Fruit fly (Drosophila melanogaster) whole organism, prepupa: ENCODE data around the gene fred.

Source experiments
- Blimp-1 ChIP-seq: fragments of 200-800 bp; sonication (Bioruptor generic); optimal IDR thresholded peaks from 3 replicates; lab custom pipeline; 2017; ENCODE audit warnings: missing biosample characterization, missing genetic modification characterization, mild to moderate bottlenecking, moderate library complexity, missing genetic modification reagents
- CG10631 ChIP-seq: fragments of 200-800 bp; sonication (Bioruptor generic); optimal IDR thresholded peaks from 2 replicates; lab custom pipeline; 2016; ENCODE audit warnings: missing biosample characterization, missing genetic modification characterization
- CG11294 ChIP-seq: fragments of 200-800 bp; sonication (Bioruptor generic); IDR thresholded peaks from 2 replicates; pipeline ENCODE4 v1.3.6; 2022; ENCODE audit warnings: missing biosample characterization, missing genetic modification characterization
- CG11762 ChIP-seq: fragments of 200-800 bp; sonication (Bioruptor generic); optimal IDR thresholded peaks from 3 replicates; lab custom pipeline; 2016; ENCODE audit warnings: missing biosample characterization, missing genetic modification characterization; ENCODE audit not compliant: insufficient read depth
- CG32006 ChIP-seq: fragments of 200-800 bp; sonication (Bioruptor generic); optimal IDR thresholded peaks from 3 replicates; lab custom pipeline; 2017; ENCODE audit warnings: missing biosample characterization, mild to moderate bottlenecking, missing genetic modification characterization
- CG34406 ChIP-seq: fragments of 200-800 bp; sonication (Bioruptor generic); optimal IDR thresholded peaks from 3 replicates; lab custom pipeline; 2016; ENCODE audit warnings: missing biosample characterization, missing genetic modification characterization
- CG6163 ChIP-seq: fragments of 200-800 bp; sonication (Bioruptor generic); IDR thresholded peaks from 3 replicates; pipeline ENCODE4 v1.3.6; 2022; ENCODE audit warnings: missing biosample characterization, missing genetic modification characterization
- CG6276 ChIP-seq: fragments of 200-800 bp; sonication (Bioruptor generic); optimal IDR thresholded peaks from 2 replicates; lab custom pipeline; 2017; ENCODE audit warnings: missing biosample characterization, mild to moderate bottlenecking, missing genetic modification characterization
- CG6808 ChIP-seq: fragments of 200-800 bp; sonication (Bioruptor generic); optimal IDR thresholded peaks from 3 replicates; lab custom pipeline; 2017; ENCODE audit warnings: missing biosample characterization, missing genetic modification characterization, mild to moderate bottlenecking, moderate library complexity, missing genetic modification reagents
- CG8119 ChIP-seq: fragments of 200-800 bp; sonication (Bioruptor generic); IDR thresholded peaks from 3 replicates; pipeline ENCODE4 v1.3.6; 2022; ENCODE audit warnings: missing biosample characterization, missing genetic modification characterization
- CG8319 ChIP-seq: fragments of 200-800 bp; sonication (Bioruptor generic); optimal IDR thresholded peaks from 3 replicates; lab custom pipeline; 2016; ENCODE audit warnings: missing biosample characterization, missing genetic modification characterization
- CG9139 ChIP-seq: fragments of 200-800 bp; sonication (Bioruptor generic); optimal IDR thresholded peaks from 3 replicates; lab custom pipeline; 2017; ENCODE audit warnings: missing biosample characterization, mild to moderate bottlenecking, missing genetic modification characterization
- Eip78C ChIP-seq: fragments of 200-800 bp; sonication (Bioruptor generic); peaks from one replicate; lab custom pipeline; 2016; ENCODE audit warnings: missing biosample characterization, missing genetic modification characterization
- Eip93F ChIP-seq: fragments of 200-800 bp; sonication (Bioruptor generic); optimal IDR thresholded peaks from 2 replicates; lab custom pipeline; 2016; ENCODE audit warnings: missing biosample characterization, mild to moderate bottlenecking, missing genetic modification characterization
- Ets21C ChIP-seq: fragments of 200-800 bp; sonication (Bioruptor generic); optimal IDR thresholded peaks from 3 replicates; lab custom pipeline; 2016; ENCODE audit warnings: missing biosample characterization, missing genetic modification characterization
- Ets96B ChIP-seq: fragments of 200-800 bp; optimal IDR thresholded peaks from 2 replicates; lab custom pipeline; 2019; ENCODE audit warnings: missing biosample characterization, mild to moderate bottlenecking, missing genetic modification characterization, moderate library complexity
- Gug ChIP-seq: fragments of 200-800 bp; sonication (Bioruptor generic); IDR thresholded peaks from 2 replicates; pipeline ENCODE4 v1.3.6; 2022; ENCODE audit warnings: missing biosample characterization, missing genetic modification characterization
- Hr38 ChIP-seq: sonication (Bioruptor generic); optimal IDR thresholded peaks from 2 replicates; lab custom pipeline; 2016; ENCODE audit warnings: missing biosample characterization, missing genetic modification characterization
- Hr39 ChIP-seq: fragments of 200-800 bp; sonication (Bioruptor generic); optimal IDR thresholded peaks from 2 replicates; lab custom pipeline; 2016; ENCODE audit warnings: missing biosample characterization, missing genetic modification characterization
- Hr4 ChIP-seq: fragments of 200-800 bp; sonication (Bioruptor generic); optimal IDR thresholded peaks from 3 replicates; lab custom pipeline; 2016; ENCODE audit warnings: missing biosample characterization, missing genetic modification characterization
- Met ChIP-seq: fragments of 200-800 bp; sonication (Bioruptor generic); optimal IDR thresholded peaks from 3 replicates; lab custom pipeline; 2016; ENCODE audit warnings: missing biosample characterization, missing genetic modification characterization
- OdsH ChIP-seq: fragments of 200-800 bp; sonication (Bioruptor generic); optimal IDR thresholded peaks from 3 replicates; lab custom pipeline; 2016; ENCODE audit warnings: missing biosample characterization, missing genetic modification characterization
- Sox102F ChIP-seq: fragments of 200-800 bp; sonication (Bioruptor generic); optimal IDR thresholded peaks from 2 replicates; lab custom pipeline; 2016; ENCODE audit warnings: missing biosample characterization, mild to moderate bottlenecking, missing genetic modification characterization
- Sox15 ChIP-seq: fragments of 200-800 bp; sonication (Bioruptor generic); optimal IDR thresholded peaks from 3 replicates; lab custom pipeline; 2016; ENCODE audit warnings: missing biosample characterization, missing genetic modification characterization
- achi ChIP-seq: fragments of 200-800 bp; sonication (Bioruptor generic); optimal IDR thresholded peaks from 3 replicates; lab custom pipeline; 2016; ENCODE audit warnings: missing biosample characterization, missing genetic modification characterization
- acj6 ChIP-seq: fragments of 200-800 bp; sonication (Bioruptor generic); optimal IDR thresholded peaks from 3 replicates; lab custom pipeline; 2016; ENCODE audit warnings: missing biosample characterization, missing genetic modification characterization
- cyc ChIP-seq: fragments of 200-800 bp; sonication (Bioruptor generic); optimal IDR thresholded peaks from 3 replicates; lab custom pipeline; 2016; ENCODE audit warnings: missing biosample characterization, missing genetic modification characterization
- dac ChIP-seq: fragments of 200-800 bp; sonication (Bioruptor generic); optimal IDR thresholded peaks from 2 replicates; lab custom pipeline; 2017; ENCODE audit warnings: missing biosample characterization, mild to moderate bottlenecking, missing genetic modification characterization
- dsx ChIP-seq: fragments of 200-800 bp; optimal IDR thresholded peaks from 3 replicates; lab custom pipeline; 2019; ENCODE audit warnings: missing biosample characterization, mild to moderate bottlenecking, missing genetic modification characterization, moderate library complexity; ENCODE audit not compliant: poor library complexity, severe bottlenecking
- eg ChIP-seq: fragments of 200-800 bp; sonication (Bioruptor generic); IDR thresholded peaks from 3 replicates; pipeline ENCODE4 v1.3.6; 2022; ENCODE audit warnings: missing biosample characterization, missing genetic modification characterization
- esn ChIP-seq: fragments of 200-800 bp; sonication (Bioruptor generic); optimal IDR thresholded peaks from 2 replicates; lab custom pipeline; 2016; ENCODE audit warnings: missing biosample characterization, mild to moderate bottlenecking, missing genetic modification characterization, moderate library complexity
- fd85E ChIP-seq: fragments of 200-800 bp; sonication (Bioruptor generic); optimal IDR thresholded peaks from 3 replicates; lab custom pipeline; 2016; ENCODE audit warnings: missing biosample characterization, missing genetic modification characterization
- lz ChIP-seq: fragments of 200-800 bp; sonication (Bioruptor generic); optimal IDR thresholded peaks from 3 replicates; lab custom pipeline; 2016; ENCODE audit warnings: missing biosample characterization, missing genetic modification characterization
- pdm3 ChIP-seq: fragments of 200-800 bp; sonication (Bioruptor generic); optimal IDR thresholded peaks from 3 replicates; lab custom pipeline; 2016; ENCODE audit warnings: missing biosample characterization, missing genetic modification characterization
- salr ChIP-seq, 2 experiments: fragments of 200-800 bp; sonication (Bioruptor generic); optimal IDR thresholded peaks; 3 replicates each; lab custom pipeline; 2016 to 2018; ENCODE audit warnings: missing biosample characterization in 2 of 2, missing genetic modification characterization in 2 of 2, mild to moderate bottlenecking in 1 of 2
- spab ChIP-seq: fragments of 200-800 bp; sonication (Bioruptor generic); optimal IDR thresholded peaks from 2 replicates; lab custom pipeline; 2017; ENCODE audit warnings: missing biosample characterization, mild to moderate bottlenecking, missing genetic modification characterization, missing genetic modification reagents
- ss ChIP-seq, 2 experiments: fragments of 200-800 bp; sonication (Bioruptor generic); optimal IDR thresholded peaks; 2 replicates in 1 of 2; 3 replicates in 1 of 2; lab custom pipeline; 2017 to 2018; ENCODE audit warnings: mild to moderate bottlenecking in 2 of 2, missing biosample characterization in 2 of 2, missing genetic modification characterization in 2 of 2, moderate library complexity in 1 of 2
- svp ChIP-seq: fragments of 200-800 bp; sonication (Bioruptor generic); peaks from one replicate; lab custom pipeline; 2016; ENCODE audit warnings: missing biosample characterization, missing genetic modification characterization
- topi ChIP-seq: fragments of 200-800 bp; sonication (Bioruptor generic); optimal IDR thresholded peaks from 3 replicates; lab custom pipeline; 2016; ENCODE audit warnings: missing biosample characterization, missing genetic modification characterization

The fred gene

dm6 chr2L:4028026-4028425 is 36.5 kb upstream of the fred start (continued):
- TF ChIP-seq CG6276 (no peak), Ets21C (no peak), Hr39 (GFP tag; lab: Kevin White, UChicago) (peak; percentile 6), Gug (GFP tag; lab: Robert Waterston, UW) (peak; percentile 52), CG34406 (peak; percentile 11), cyc (GFP tag; lab: Kevin White, UChicago) (no peak), pdm3 (GFP tag; lab: Kevin White, UChicago) (no peak), Eip78C (peak; percentile 84), spab (GFP tag; lab: Kevin White, UChicago) (peak; percentile 30), CG9139 (GFP tag; lab: Kevin White, UChicago) (no peak), Sox15 (GFP tag; lab: Kevin White, UChicago) (no peak), svp (GFP tag; lab: Kevin White, UChicago) (peak; percentile 60), CG10631 (GFP tag; lab: Kevin White, UChicago) (peak; percentile 71), CG8319 (no peak), CG6163 (GFP tag; lab: Robert Waterston, UW) (peak; percentile 78), lz (peak; percentile 46), fd85E (GFP tag; lab: Kevin White, UChicago) (no peak), CG8119 (GFP tag; lab: Robert Waterston, UW) (peak; percentile 61; the same call in 2 of the 3 replicates), OdsH (GFP tag; lab: Kevin White, UChicago) (peak; percentile 18), achi (GFP tag; lab: Kevin White, UChicago) (peak; percentile 50), salr (GFP tag; optimal IDR thresholded peaks at IDR 0.05; lab: Kevin White, UChicago) (peak in 1 of 2 experiments; percentile 1), eg (GFP tag; lab: Robert Waterston, UW) (peak; percentile 43; the same call in 1 of the 3 replicates), CG32006 (peak; percentile 28), Sox102F (GFP tag; lab: Kevin White, UChicago) (peak; percentile 41)

- peak; percentile 59 for TF ChIP-seq Eip78C
- peak; percentile 64 for TF ChIP-seq svp (GFP tag; lab: Kevin White, UChicago)
- no peak for TF ChIP-seq Ets21C
- no peak for TF ChIP-seq acj6 (GFP tag; lab: Kevin White, UChicago)
- no peak for TF ChIP-seq OdsH (GFP tag; lab: Kevin White, UChicago)
- no peak for TF ChIP-seq cyc (GFP tag; lab: Kevin White, UChicago)
- peak; percentile 0 for TF ChIP-seq Hr4 (GFP tag; lab: Kevin White, UChicago)
- peak; percentile 3 for TF ChIP-seq Sox102F (GFP tag; lab: Kevin White, UChicago)
- peak; percentile 36; the same call in 1 of the 3 replicates for TF ChIP-seq CG8119 (GFP tag; lab: Robert Waterston, UW)
- peak; percentile 27 for TF ChIP-seq CG32006
- peak; percentile 0 for TF ChIP-seq dsx
- no peak for TF ChIP-seq Eip93F (GFP tag; lab: Kevin White, UChicago)
- peak; percentile 4 for TF ChIP-seq Met (GFP tag; lab: Kevin White, UChicago)
- TF ChIP-seq esn: peak; percentile 25
- no peak for TF ChIP-seq CG11294 (GFP tag; lab: Robert Waterston, UW)
- TF ChIP-seq topi (GFP tag; lab: Kevin White, UChicago): peak; percentile 13
Measured at dm6 chr2L:4025077-4025476, 33.6 kb upstream of the fred start.

- TF ChIP-seq svp (GFP tag; lab: Kevin White, UChicago) (peak; percentile 64), Ets96B (tag; lab: Kevin White, UChicago) (no peak), ss (GFP tag; optimal IDR thresholded peaks at IDR 0.05; lab: Kevin White, UChicago) (peak in 1 of 2 experiments; percentile 18)
Measured at dm6 chr2L:4023312-4023926, 31.9 kb upstream of the fred start.

dm6 chr2L:4021608-4022342 is 30.3 kb upstream of the fred start:
- no peak for TF ChIP-seq dac
- TF ChIP-seq Ets21C: no peak
- TF ChIP-seq CG11762 (GFP tag; lab: Kevin White, UChicago): no peak
- no peak for TF ChIP-seq Blimp-1 (GFP tag; lab: Kevin White, UChicago)
- no peak for TF ChIP-seq Hr38 (GFP tag; lab: Kevin White, UChicago)
- TF ChIP-seq CG6808 (GFP tag; lab: Kevin White, UChicago): no peak
- peak; percentile 31 for TF ChIP-seq svp (GFP tag; lab: Kevin White, UChicago)
- TF ChIP-seq Eip78C: peak; percentile 19
